Worm (Caenorhabditis elegans) whole organism, L4 larva: ENCODE measurements around the gene lgc-31.

ENCODE experiments used
- ces-1 ChIP-seq: fragments of 150-350 bp; sonication (generic microtip); optimal IDR thresholded peaks from 4 replicates; lab custom pipeline; 2014; ENCODE audit warnings: missing biosample characterization, missing genetic modification reagents, missing genetic modification characterization
- unc-62 ChIP-seq, 3 experiments: fragments of 150-350 bp in 1 of 3; sonication (generic microtip); optimal IDR thresholded peaks in 2 of 3; peaks in 1 of 3; 1 replicate in 1 of 3; 2 replicates in 2 of 3; lab custom pipeline; 2014 to 2017; ENCODE audit warnings: missing biosample characterization in 3 of 3, missing genetic modification characterization in 3 of 3, missing genetic modification reagents in 3 of 3, missing genotype in 1 of 3

DNA sequence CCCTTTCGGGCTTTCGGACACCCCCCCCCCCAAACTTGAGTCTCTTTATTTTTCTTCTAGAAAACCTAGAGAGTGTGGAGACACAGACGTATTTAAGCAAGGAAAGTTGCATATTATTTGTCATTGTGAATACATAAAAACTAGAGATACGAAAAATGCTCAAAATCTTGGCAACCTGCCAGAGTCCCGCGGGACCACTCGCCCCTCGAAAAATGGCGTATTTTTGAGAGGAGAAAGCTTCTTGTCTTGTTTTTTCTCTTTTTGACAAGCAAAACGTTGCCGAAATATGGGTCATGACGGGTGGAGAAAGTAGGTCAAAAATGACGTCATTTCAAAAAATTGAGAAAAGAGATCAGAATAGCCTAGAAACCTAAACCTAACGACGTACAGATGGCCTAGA is 1.4 kb downstream of the lgc-31 start:
- TF ChIP-seq unc-62 (GFP tag; optimal IDR thresholded peaks at IDR 0.05 in 1 of 2; lab: Kevin White, UChicago) = peak in 1 of 2 experiments; percentile 87
- TF ChIP-seq unc-62 (tag; optimal IDR thresholded peaks at IDR 0.05; lab: Kevin White, UChicago) = no peak
- no peak for TF ChIP-seq ces-1 (GFP tag; lab: Kevin White, UChicago)
